Worm (Caenorhabditis elegans) whole organism, midembryonic: Measurements from ENCODE around the gene T28A11.18.

Source experiments
- T22C8.4 ChIP-seq: fragments of 200-800 bp; sonication (Bioruptor generic); IDR thresholded peaks from 2 replicates; pipeline ENCODE4 v1.3.6; 2022; ENCODE audit warnings: missing genetic modification characterization, missing compliant biosample characterization
- cog-1 ChIP-seq: sonication (generic microtip); optimal IDR thresholded peaks from 2 replicates; lab custom pipeline; 2016; ENCODE audit warnings: missing genetic modification characterization, missing compliant biosample characterization
- flt-1 ChIP-seq: fragments of 200-800 bp; sonication (Bioruptor generic); IDR thresholded peaks from 2 replicates; pipeline ENCODE4 v1.3.6; 2022; ENCODE audit warnings: missing genetic modification characterization, missing compliant biosample characterization
- klf-2 ChIP-seq: fragments of 200-800 bp; sonication (Bioruptor generic); conservative IDR thresholded peaks from 2 replicates; pipeline ENCODE4 v1.3.6; 2022; ENCODE audit warnings: missing genetic modification reagents, missing genetic modification characterization, missing compliant biosample characterization
- med-1 ChIP-seq: sonication (generic microtip); optimal IDR thresholded peaks from 2 replicates; lab custom pipeline; 2017; ENCODE audit warnings: missing genetic modification characterization, mild to moderate bottlenecking, missing compliant biosample characterization, antibody characterized with exemption, missing genetic modification reagents; ENCODE audit not compliant: insufficient read depth
- ref-1 ChIP-seq: fragments of 200-800 bp; sonication (Bioruptor generic); conservative IDR thresholded peaks from 2 replicates; pipeline ENCODE4 v1.3.6; 2022; ENCODE audit warnings: missing genetic modification reagents, missing genetic modification characterization, missing compliant biosample characterization
- tab-1 ChIP-seq: fragments of 200-800 bp; sonication (Bioruptor generic); IDR thresholded peaks from 2 replicates; pipeline ENCODE4 v1.3.6; 2022; ENCODE audit warnings: missing genetic modification characterization, missing compliant biosample characterization
- ztf-23 ChIP-seq: fragments of 200-800 bp; sonication (Bioruptor generic); IDR thresholded peaks from 2 replicates; pipeline ENCODE4 v1.3.6; 2022; ENCODE audit warnings: missing genetic modification reagents, missing genetic modification characterization, missing compliant biosample characterization
- ztf-29 ChIP-seq: fragments of 200-800 bp; sonication (Bioruptor generic); IDR thresholded peaks from 2 replicates; pipeline ENCODE4 v1.3.6; 2022; ENCODE audit warnings: missing genetic modification reagents, missing genetic modification characterization, missing compliant biosample characterization

ce11 chrV:3247515-3247914 lies 20.3 kb downstream of the T28A11.18 start, which contains the start of gene srj-8:
- TF ChIP-seq ztf-23 (GFP tag; lab: Robert Waterston, UW) (no peak), ztf-29 (no peak), klf-2 (no peak), flt-1 (no peak), T22C8.4 (GFP tag; lab: Robert Waterston, UW) (no peak), tab-1 (GFP tag; lab: Robert Waterston, UW) (no peak), ref-1 (GFP tag; lab: Robert Waterston, UW) (no peak), med-1 (GFP tag; lab: Kevin White, UChicago) (no peak), cog-1 (tag; lab: Kevin White, UChicago) (no peak)
